Worm (Caenorhabditis elegans) whole organism, early embryonic: ENCODE measurements around the gene F46B6.4.

Source experiments
- B0310.2 ChIP-seq: sonication (generic microtip); optimal IDR thresholded peaks from 2 replicates; lab custom pipeline; 2016; ENCODE audit warnings: mild to moderate bottlenecking, missing genetic modification characterization, missing compliant biosample characterization
- F13C5.2 ChIP-seq: sonication (generic microtip); optimal IDR thresholded peaks from 2 replicates; lab custom pipeline; 2017; ENCODE audit warnings: mild to moderate bottlenecking, missing genetic modification characterization, inconsistent platforms, missing compliant biosample characterization
- ama-1 ChIP-seq: fragments of 150-350 bp; optimal IDR thresholded peaks from 2 replicates; lab custom pipeline; 2014
- ceh-13 ChIP-seq: fragments of 200-800 bp; sonication (Bioruptor generic); optimal IDR thresholded peaks from 2 replicates; lab custom pipeline; 2018; ENCODE audit warnings: mild to moderate bottlenecking, missing genetic modification characterization, missing compliant biosample characterization
- ceh-36 ChIP-seq: sonication (generic microtip); optimal IDR thresholded peaks from 2 replicates; lab custom pipeline; 2016; ENCODE audit warnings: missing genetic modification characterization, inconsistent platforms, missing compliant biosample characterization
- hmbx-1 ChIP-seq: sonication (generic microtip); optimal IDR thresholded peaks from 2 replicates; lab custom pipeline; 2016; ENCODE audit warnings: mild to moderate bottlenecking, missing genetic modification characterization, missing compliant biosample characterization
- hmg-4 ChIP-seq: fragments of 200-800 bp; sonication (Bioruptor generic); optimal IDR thresholded peaks from 2 replicates; lab custom pipeline; 2018; ENCODE audit warnings: mild to moderate bottlenecking, missing genetic modification characterization, missing compliant biosample characterization
- pes-1 ChIP-seq: fragments of 200-800 bp; sonication (Bioruptor generic); IDR thresholded peaks from 2 replicates; pipeline ENCODE4 v1.3.6; 2022; ENCODE audit warnings: missing genetic modification reagents, missing genetic modification characterization, missing compliant biosample characterization
- sea-1 ChIP-seq: fragments of 200-800 bp; sonication (Bioruptor generic); conservative IDR thresholded peaks from 2 replicates; pipeline ENCODE4 v1.3.6; 2022; ENCODE audit warnings: missing genetic modification characterization, missing compliant biosample characterization
- tbx-37 ChIP-seq: fragments of 200-800 bp; sonication (Bioruptor generic); conservative IDR thresholded peaks from 2 replicates; pipeline ENCODE4 v1.3.6; 2022; ENCODE audit warnings: missing genetic modification reagents, missing genetic modification characterization, missing compliant biosample characterization
- tra-4 ChIP-seq: sonication (generic microtip); optimal IDR thresholded peaks from 2 replicates; lab custom pipeline; 2017; ENCODE audit warnings: missing genetic modification characterization, missing compliant biosample characterization

ce11 chrV:9811154-9811553 lies 31.8 kb upstream of the F46B6.4 start, which contains the start of gene sru-29:
- TF ChIP-seq tra-4 (tag; lab: Kevin White, UChicago) (no peak), ceh-36 (no peak), sea-1 (GFP tag; lab: Robert Waterston, UW) (no peak), pes-1 (GFP tag; lab: Robert Waterston, UW) (no peak), B0310.2 (tag; lab: Kevin White, UChicago) (no peak), ama-1 (lab: Kevin White, UChicago) (no peak), ceh-13 (GFP tag; lab: Kevin White, UChicago) (no peak), hmbx-1 (tag; lab: Kevin White, UChicago) (no peak), hmg-4 (GFP tag; lab: Kevin White, UChicago) (no peak), F13C5.2 (no peak), tbx-37 (GFP tag; lab: Robert Waterston, UW) (no peak)
